Worm (Caenorhabditis elegans) whole organism, midembryonic: ENCODE measurements around the gene plrg-1.

Experiments used
- T22C8.4 ChIP-seq: fragments of 200-800 bp; sonication (Bioruptor generic); IDR thresholded peaks from 2 replicates; pipeline ENCODE4 v1.3.6; 2022; ENCODE audit warnings: missing genetic modification characterization, missing compliant biosample characterization
- flt-1 ChIP-seq: fragments of 200-800 bp; sonication (Bioruptor generic); IDR thresholded peaks from 2 replicates; pipeline ENCODE4 v1.3.6; 2022; ENCODE audit warnings: missing genetic modification characterization, missing compliant biosample characterization
- klf-2 ChIP-seq: fragments of 200-800 bp; sonication (Bioruptor generic); conservative IDR thresholded peaks from 2 replicates; pipeline ENCODE4 v1.3.6; 2022; ENCODE audit warnings: missing genetic modification reagents, missing genetic modification characterization, missing compliant biosample characterization
- med-1 ChIP-seq: sonication (generic microtip); optimal IDR thresholded peaks from 2 replicates; lab custom pipeline; 2017; ENCODE audit warnings: missing genetic modification characterization, mild to moderate bottlenecking, missing compliant biosample characterization, antibody characterized with exemption, missing genetic modification reagents; ENCODE audit not compliant: insufficient read depth
- ref-1 ChIP-seq: fragments of 200-800 bp; sonication (Bioruptor generic); conservative IDR thresholded peaks from 2 replicates; pipeline ENCODE4 v1.3.6; 2022; ENCODE audit warnings: missing genetic modification reagents, missing genetic modification characterization, missing compliant biosample characterization
- tab-1 ChIP-seq: fragments of 200-800 bp; sonication (Bioruptor generic); IDR thresholded peaks from 2 replicates; pipeline ENCODE4 v1.3.6; 2022; ENCODE audit warnings: missing genetic modification characterization, missing compliant biosample characterization
- ztf-23 ChIP-seq: fragments of 200-800 bp; sonication (Bioruptor generic); IDR thresholded peaks from 2 replicates; pipeline ENCODE4 v1.3.6; 2022; ENCODE audit warnings: missing genetic modification reagents, missing genetic modification characterization, missing compliant biosample characterization
- ztf-29 ChIP-seq: fragments of 200-800 bp; sonication (Bioruptor generic); IDR thresholded peaks from 2 replicates; pipeline ENCODE4 v1.3.6; 2022; ENCODE audit warnings: missing genetic modification reagents, missing genetic modification characterization, missing compliant biosample characterization

DNA sequence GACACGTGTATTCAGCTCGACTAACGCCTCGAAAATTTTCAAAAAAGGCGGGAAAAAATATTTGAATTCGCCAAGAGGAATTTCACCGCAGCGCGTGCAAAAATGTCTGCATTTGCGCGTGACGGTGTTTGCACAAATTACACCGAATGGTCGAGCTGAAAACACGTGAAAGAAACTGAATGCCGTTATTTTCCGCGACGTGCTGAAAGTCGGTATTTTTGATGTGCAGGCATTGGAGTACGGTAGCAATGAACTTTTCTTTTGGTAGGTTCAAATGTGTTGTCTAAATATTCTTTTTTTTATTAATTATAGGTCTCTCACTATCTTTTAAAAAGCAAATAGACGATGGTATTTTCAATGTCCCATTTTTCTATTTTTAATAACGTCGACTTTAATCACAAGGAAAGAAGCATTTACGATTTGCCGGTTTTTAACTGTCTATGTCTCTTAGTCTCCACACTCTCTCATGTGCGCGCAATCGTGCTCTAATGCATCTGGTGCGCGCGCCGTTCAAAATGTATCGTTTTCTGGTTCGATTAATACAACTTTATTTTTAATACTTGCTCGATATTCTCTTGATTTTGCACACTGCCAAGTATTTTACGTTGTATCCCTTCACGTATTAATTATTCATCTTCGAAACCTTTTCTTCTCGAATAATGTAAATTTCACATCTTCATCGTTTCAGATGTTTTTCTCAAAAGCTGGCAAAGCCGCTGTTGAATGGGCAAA is 5.9 kb upstream of the plrg-1 start, which contains the start of the genes C29A12.1 and lig-1:
- TF ChIP-seq flt-1 (GFP tag; lab: Robert Waterston, UW) (no peak), klf-2 (no peak), tab-1 (GFP tag; lab: Robert Waterston, UW) (no peak), ztf-29 (GFP tag; lab: Robert Waterston, UW) (no peak), ref-1 (GFP tag; lab: Robert Waterston, UW) (no peak), ztf-23 (no peak), med-1 (GFP tag; lab: Kevin White, UChicago) (no peak), T22C8.4 (GFP tag; lab: Robert Waterston, UW) (no peak)
